Worm (Caenorhabditis elegans): Measurements from ENCODE around the gene str-170.

Gene str-170

ce11 chrIV:4867610-4868009 is 9.6 kb upstream of the str-170 start, which contains the start of gene str-172:
Gene str-172 (minus strand): TSS chrIV:4867710.
- TF ChIP-seq ceh-34 (tag; optimal IDR thresholded peaks at IDR 0.05) (no peak), F13H6.1 (tag; optimal IDR thresholded peaks at IDR 0.05) (no peak), pag-3 (tag; optimal IDR thresholded peaks at IDR 0.05; ENCODE audit: borderline replicate concordance) (no peak), ceh-2 (tag; optimal IDR thresholded peaks at IDR 0.05) (no peak), pha-4 (tag; optimal IDR thresholded peaks at IDR 0.05) (no peak), hlh-15 (tag; optimal IDR thresholded peaks at IDR 0.05) (no peak), lim-6 (tag; optimal IDR thresholded peaks at IDR 0.05) (no peak), Y22D7AL.16 (tag; optimal IDR thresholded peaks at IDR 0.05) (no peak), pqm-1 (tag; optimal IDR thresholded peaks at IDR 0.05) (no peak), sox-2 (GFP tag; IDR thresholded peaks at IDR 0.05) (no peak), T23F11.4 (GFP tag; optimal IDR thresholded peaks at IDR 0.05) (no peak)

- TF ChIP-seq ceh-30 (tag; optimal IDR thresholded peaks at IDR 0.05) = no peak
- no peak for TF ChIP-seq madf-2 (tag; optimal IDR thresholded peaks at IDR 0.05)
- TF ChIP-seq pqm-1 (tag; optimal IDR thresholded peaks at IDR 0.05) = no peak
- no peak for TF ChIP-seq C38D4.7 (GFP tag; optimal IDR thresholded peaks at IDR 0.05)
- TF ChIP-seq ahr-1 (tag; optimal IDR thresholded peaks at IDR 0.05) = no peak
- no peak for TF ChIP-seq ceh-9 (tag; optimal IDR thresholded peaks at IDR 0.05)
- TF ChIP-seq mec-3 (tag; optimal IDR thresholded peaks at IDR 0.05; ENCODE audit: borderline replicate concordance) = no peak
- no peak for TF ChIP-seq T23F11.4 (GFP tag; optimal IDR thresholded peaks at IDR 0.05)
- TF ChIP-seq elt-2 (tag; optimal IDR thresholded peaks at IDR 0.05) = no peak
- TF ChIP-seq lin-11 (tag; optimal IDR thresholded peaks at IDR 0.05) = no peak
These were observed 6.7 kb upstream of the str-170 start, which contains the start of gene str-175 for ce11 chrIV:4870546-4870945. Gene str-175 (minus strand): TSS chrIV:4870646.

ce11 chrIV:4874603-4875002 is 2.6 kb upstream of the str-170 start, which contains the start of gene str-174:
Gene str-174 (minus strand): TSS chrIV:4874703.
- TF ChIP-seq ceh-34 (tag; optimal IDR thresholded peaks at IDR 0.05) = no peak
- TF ChIP-seq ets-4 (tag; optimal IDR thresholded peaks at IDR 0.05) = no peak
- TF ChIP-seq unc-86 (tag; optimal IDR thresholded peaks at IDR 0.05) = no peak
- TF ChIP-seq ceh-2 (tag; optimal IDR thresholded peaks at IDR 0.05) = no peak
- TF ChIP-seq unc-55 (GFP tag; optimal IDR thresholded peaks at IDR 0.05) = no peak
- no peak for TF ChIP-seq unc-3 (GFP tag; conservative IDR thresholded peaks at IDR 0.05)
- TF ChIP-seq unc-3 (tag; optimal IDR thresholded peaks at IDR 0.05) = no peak
- TF ChIP-seq C38D4.7 (GFP tag; optimal IDR thresholded peaks at IDR 0.05) = no peak
- no peak for TF ChIP-seq che-1 (tag; optimal IDR thresholded peaks at IDR 0.05)
- no peak for TF ChIP-seq odd-2 (tag; optimal IDR thresholded peaks at IDR 0.05)
- TF ChIP-seq pax-1 (tag; optimal IDR thresholded peaks at IDR 0.05) = no peak
- TF ChIP-seq hlh-15 (tag; optimal IDR thresholded peaks at IDR 0.05) = no peak
- TF ChIP-seq ahr-1 (tag; optimal IDR thresholded peaks at IDR 0.05) = no peak
- TF ChIP-seq npax-4 (tag; optimal IDR thresholded peaks at IDR 0.05) = no peak
- no peak for TF ChIP-seq eyg-1 (tag; optimal IDR thresholded peaks at IDR 0.05)
- TF ChIP-seq dmd-4 (tag; optimal IDR thresholded peaks at IDR 0.05; ENCODE audit: borderline replicate concordance) = no peak
- no peak for TF ChIP-seq ceh-18 (tag; optimal IDR thresholded peaks at IDR 0.05)
- no peak for TF ChIP-seq K09A11.1 (tag; optimal IDR thresholded peaks at IDR 0.05; ENCODE audit: insufficient read depth)
- TF ChIP-seq lin-11 (tag; optimal IDR thresholded peaks at IDR 0.05) = no peak
- TF ChIP-seq sox-4 (tag; optimal IDR thresholded peaks at IDR 0.05) = no peak

ce11 chrIV:4880634-4881033 is 3.4 kb downstream of the str-170 start:
- TF ChIP-seq ceh-14 (tag; optimal IDR thresholded peaks at IDR 0.05) (no peak), ceh-34 (tag; optimal IDR thresholded peaks at IDR 0.05) (no peak)

ce11 chrIV:4883984-4884383 is 6.8 kb downstream of the str-170 start, which contains the start of gene str-166:
Gene str-166 (plus strand): TSS chrIV:4884284.
- TF ChIP-seq nfya-1 (tag; optimal IDR thresholded peaks at IDR 0.05) (no peak), pat-9 (tag; optimal IDR thresholded peaks at IDR 0.05) (no peak), ceh-24 (tag; optimal IDR thresholded peaks at IDR 0.05) (no peak), pha-4 (tag; optimal IDR thresholded peaks at IDR 0.05) (no peak), hlh-15 (tag; optimal IDR thresholded peaks at IDR 0.05) (no peak), unc-3 (GFP tag; conservative IDR thresholded peaks at IDR 0.05) (no peak), unc-3 (tag; optimal IDR thresholded peaks at IDR 0.05) (no peak), ttx-3 (tag; optimal IDR thresholded peaks at IDR 0.05) (no peak), elt-2 (tag; optimal IDR thresholded peaks at IDR 0.05) (no peak), nhr-232 (tag; optimal IDR thresholded peaks at IDR 0.05) (no peak), fax-1 (tag; optimal IDR thresholded peaks at IDR 0.05) (no peak), odd-2 (tag; optimal IDR thresholded peaks at IDR 0.05) (no peak), ceh-18 (tag; optimal IDR thresholded peaks at IDR 0.05) (no peak), sdc-2 (tag; optimal IDR thresholded peaks at IDR 0.05) (no peak), ceh-45 (GFP tag; IDR thresholded peaks at IDR 0.05) (no peak), zip-5 (tag; optimal IDR thresholded peaks at IDR 0.05) (no peak), K09A11.1 (tag; optimal IDR thresholded peaks at IDR 0.05; ENCODE audit: insufficient read depth) (no peak), syd-9 (tag; optimal IDR thresholded peaks at IDR 0.05) (no peak), dmd-4 (tag; optimal IDR thresholded peaks at IDR 0.05; ENCODE audit: borderline replicate concordance) (no peak), ceh-48 (tag; optimal IDR thresholded peaks at IDR 0.05) (no peak)
